Fruit fly (Drosophila melanogaster): ENCODE measurements around the gene CG31111.

Gene CG31111

DNA sequence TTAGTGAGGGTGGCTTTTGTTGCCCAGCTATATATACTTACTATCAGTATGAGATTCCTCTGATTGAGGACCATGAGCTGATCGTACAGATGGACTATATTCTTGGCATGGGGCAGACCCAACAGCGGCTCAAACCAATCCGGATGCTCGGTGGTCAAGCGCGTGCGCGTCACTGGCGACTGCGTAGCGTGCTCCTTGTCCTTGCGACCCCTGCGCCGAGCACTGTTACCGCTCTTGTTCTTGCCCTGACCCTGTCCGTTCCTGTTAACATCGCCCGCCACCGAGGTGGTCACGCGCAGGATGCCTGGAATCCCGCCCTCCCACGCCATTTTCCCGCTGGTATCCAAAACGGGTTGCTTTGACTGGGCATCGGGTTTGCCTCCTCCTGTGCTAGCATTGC lies 23.3 kb downstream of the CG31111 start (continued):
- no peak for TF ChIP-seq az2 (GFP tag; optimal IDR thresholded peaks at IDR 0.05)
- no peak for TF ChIP-seq Lim3 (GFP tag; IDR thresholded peaks at IDR 0.05)
- no peak for TF ChIP-seq CG14667 (GFP tag; IDR thresholded peaks at IDR 0.05)
- TF ChIP-seq hkb (optimal IDR thresholded peaks at IDR 0.05): no peak
- TF ChIP-seq hkb (GFP tag; IDR thresholded peaks at IDR 0.05): no peak
- no peak for TF ChIP-seq Scr (GFP tag; IDR thresholded peaks at IDR 0.05; ENCODE audit: partially characterized antibody)
- no peak for TF ChIP-seq BEAF-32 (GFP tag; optimal IDR thresholded peaks at IDR 0.05)
- no peak for TF ChIP-seq grau (tag; optimal IDR thresholded peaks at IDR 0.05)
- TF ChIP-seq ranshi (GFP tag; IDR thresholded peaks at IDR 0.05): no peak
- TF ChIP-seq CG10366 (GFP tag; IDR thresholded peaks at IDR 0.05): no peak
- TF ChIP-seq CG32767 (GFP tag; IDR thresholded peaks at IDR 0.05): no peak
- TF ChIP-seq scrt (GFP tag; optimal IDR thresholded peaks at IDR 0.05): no peak
- TF ChIP-seq tx (GFP tag; optimal IDR thresholded peaks at IDR 0.05): no peak
- TF ChIP-seq CG11696 (GFP tag; IDR thresholded peaks at IDR 0.05): no peak
- TF ChIP-seq CG2120 (GFP tag; optimal IDR thresholded peaks at IDR 0.05): no peak
- TF ChIP-seq ftz-f1 (GFP tag; optimal IDR thresholded peaks at IDR 0.05): no peak
- no peak for TF ChIP-seq CG6683 (GFP tag; optimal IDR thresholded peaks at IDR 0.05)
- no peak for TF ChIP-seq Xbp1 (GFP tag; optimal IDR thresholded peaks at IDR 0.05)
- TF ChIP-seq CkIIα-i1 (GFP tag; IDR thresholded peaks at IDR 0.05): no peak
- TF ChIP-seq slou (GFP tag; optimal IDR thresholded peaks at IDR 0.05): no peak
- TF ChIP-seq CG6854 (GFP tag; optimal IDR thresholded peaks at IDR 0.05): no peak
- no peak for TF ChIP-seq CG3726 (GFP tag; IDR thresholded peaks at IDR 0.05)
- no peak for TF ChIP-seq CG17912 (GFP tag; optimal IDR thresholded peaks at IDR 0.05)
- no peak for TF ChIP-seq CG18476 (GFP tag; optimal IDR thresholded peaks at IDR 0.05)
- TF ChIP-seq D19B (GFP tag; optimal IDR thresholded peaks at IDR 0.05): no peak

dm6 chr3R:25027281-25028219 lies 28.4 kb downstream of the CG31111 start:
- TF ChIP-seq pb (GFP tag; optimal IDR thresholded peaks at IDR 0.05) (peak; percentile 60), CG10274 (GFP tag; optimal IDR thresholded peaks at IDR 0.05) (peak; percentile 21), Fer3 (tag; optimal IDR thresholded peaks at IDR 0.05) (no peak), CG15073 (GFP tag; optimal IDR thresholded peaks at IDR 0.05) (no peak), CG18619 (GFP tag; optimal IDR thresholded peaks at IDR 0.05) (peak; percentile 64), ham (GFP tag; IDR thresholded peaks at IDR 0.05) (no peak), Sry-β (GFP tag; optimal IDR thresholded peaks at IDR 0.05) (no peak), Poxn (GFP tag; IDR thresholded peaks at IDR 0.05) (no peak), YL-1 (GFP tag; optimal IDR thresholded peaks at IDR 0.05) (peak; percentile 23), CG4282 (GFP tag; optimal IDR thresholded peaks at IDR 0.05) (no peak), CoRest (tag; optimal IDR thresholded peaks at IDR 0.05) (no peak), Gug (GFP tag; IDR thresholded peaks at IDR 0.05) (no peak), danr (GFP tag; IDR thresholded peaks at IDR 0.05) (no peak), Hr3 (GFP tag; optimal IDR thresholded peaks at IDR 0.05) (no peak), CG2120 (GFP tag; optimal IDR thresholded peaks at IDR 0.05) (peak; percentile 75), dmrt11E (tag; optimal IDR thresholded peaks at IDR 0.05) (no peak), tup (GFP tag; optimal IDR thresholded peaks at IDR 0.05) (no peak), mld (GFP tag; IDR thresholded peaks at IDR 0.05; ENCODE audit: partially characterized antibody) (no peak), cwo (GFP tag; optimal IDR thresholded peaks at IDR 0.05) (peak; percentile 59), Tbp (GFP tag; optimal IDR thresholded peaks at IDR 0.05) (no peak), maf-S (GFP tag; optimal IDR thresholded peaks at IDR 0.05) (peak; percentile 8), Med (GFP tag) (peak; percentile 70), CG18599 (GFP tag; optimal IDR thresholded peaks at IDR 0.05) (no peak), CG1647 (GFP tag; optimal IDR thresholded peaks at IDR 0.05) (no peak), CG18476 (GFP tag; optimal IDR thresholded peaks at IDR 0.05) (no peak), CG8478 (optimal IDR thresholded peaks at IDR 0.05) (no peak), pan (optimal IDR thresholded peaks at IDR 0.05) (no peak), pan (GFP tag; optimal IDR thresholded peaks at IDR 0.05 in 1 of 2, IDR thresholded peaks at IDR 0.05 in 1 of 2) (peak in 1 of 2 experiments; percentile 9), tx (GFP tag; optimal IDR thresholded peaks at IDR 0.05) (no peak)
